Worm (Caenorhabditis elegans): ENCODE data around the gene C10G8.2.

DNA sequence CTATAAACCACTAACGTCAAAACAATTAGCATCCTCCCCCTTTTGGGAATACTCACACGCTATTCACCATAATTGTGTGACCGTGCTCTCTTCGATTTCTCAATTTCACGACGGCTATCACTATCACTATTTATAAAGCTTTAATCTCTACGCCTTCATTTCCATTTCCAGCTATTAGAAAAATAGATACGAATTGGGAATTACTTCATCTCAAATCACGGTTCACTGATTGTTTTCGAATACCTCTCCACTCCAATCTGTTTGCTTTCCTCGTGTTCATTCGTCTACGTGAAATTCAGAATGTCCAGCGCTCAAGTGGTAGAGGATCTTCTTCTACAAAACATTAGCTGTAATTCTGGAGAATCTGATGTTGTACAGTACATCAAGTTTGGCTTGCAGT lies 22.7 kb downstream of the C10G8.2 start, which contains the start of gene srg-29:
- TF ChIP-seq snu-23 (GFP tag; optimal IDR thresholded peaks at IDR 0.05) = no peak
- TF ChIP-seq mdl-1 (tag; optimal IDR thresholded peaks at IDR 0.05) = no peak
- no peak for TF ChIP-seq lin-39 (tag; optimal IDR thresholded peaks at IDR 0.05)
- no peak for TF ChIP-seq C16A3.4 (tag; optimal IDR thresholded peaks at IDR 0.05)
